Worm (Caenorhabditis elegans) whole organism, L4/young adult: Measurements from ENCODE around the gene vgln-1.

ENCODE experiments used
- W03F9.2 ChIP-seq: fragments of 150-350 bp; optimal IDR thresholded peaks from 2 replicates; lab custom pipeline; 2014; ENCODE audit warnings: missing biosample characterization, missing genetic modification characterization
- dao-5 ChIP-seq: sonication (generic microtip); optimal IDR thresholded peaks from 2 replicates; lab custom pipeline; 2016; ENCODE audit warnings: missing genotype, missing genetic modification characterization, moderate library complexity, missing compliant biosample characterization
- him-1 ChIP-seq: sonication (generic microtip); optimal IDR thresholded peaks from 2 replicates; lab custom pipeline; 2016; ENCODE audit warnings: missing genotype, missing genetic modification reagents, missing genetic modification characterization, missing compliant biosample characterization

vgln-1 gene

DNA sequence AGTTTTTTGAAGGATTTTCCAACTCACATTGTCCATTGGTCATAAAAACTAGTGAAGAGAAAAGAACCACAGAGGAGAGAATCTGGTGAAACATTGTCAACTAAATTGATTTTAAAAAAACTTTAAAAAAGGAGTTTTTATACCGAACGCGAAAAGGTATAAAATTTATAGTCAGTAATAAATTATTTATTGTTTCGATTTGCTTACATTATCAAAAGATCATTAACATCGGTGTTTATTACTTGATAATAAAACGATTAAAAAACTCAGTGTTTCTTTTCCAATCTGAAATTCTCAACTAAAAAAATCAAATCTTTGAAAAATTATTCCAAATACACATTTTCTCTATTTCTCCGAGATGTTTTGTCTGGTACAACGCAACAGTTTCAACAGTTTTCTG, 25.3 kb upstream of the vgln-1 start, which contains the start of gene F26C11.4:
F26C11.4 (minus strand) TSS at position 101 of the 400 bp plus-strand sequence.
- TF ChIP-seq W03F9.2 (tag; lab: Kevin White, UChicago): no peak
- TF ChIP-seq dao-5 (tag; lab: Kevin White, UChicago): no peak
- no peak for TF ChIP-seq him-1 (tag; lab: Kevin White, UChicago)

DNA sequence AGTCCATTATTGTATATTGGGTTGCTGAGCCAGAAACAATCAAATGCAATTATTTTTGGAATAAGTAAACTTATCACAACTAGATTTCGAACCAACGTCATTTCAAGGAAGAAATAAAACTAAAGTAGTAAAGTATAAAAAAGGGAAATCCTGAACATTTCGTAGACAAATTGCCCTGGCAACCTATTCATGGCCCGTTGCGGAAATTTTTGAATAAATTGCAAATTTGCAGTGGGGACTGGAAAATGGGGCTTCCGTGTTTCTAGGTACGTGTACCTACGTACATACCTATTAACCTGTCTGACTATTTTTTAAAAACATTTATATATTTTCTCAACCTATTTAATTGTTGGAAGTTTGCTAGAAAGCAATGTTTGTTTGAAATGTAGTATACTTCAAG, 24.1 kb upstream of the vgln-1 start, which contains the start of gene F26C11.3:
F26C11.3 (minus strand) TSS at position 101 of the 400 bp plus-strand sequence.
- no peak for TF ChIP-seq W03F9.2 (tag; lab: Kevin White, UChicago)
- TF ChIP-seq dao-5 (tag; lab: Kevin White, UChicago): no peak
- no peak for TF ChIP-seq him-1 (tag; lab: Kevin White, UChicago)

DNA sequence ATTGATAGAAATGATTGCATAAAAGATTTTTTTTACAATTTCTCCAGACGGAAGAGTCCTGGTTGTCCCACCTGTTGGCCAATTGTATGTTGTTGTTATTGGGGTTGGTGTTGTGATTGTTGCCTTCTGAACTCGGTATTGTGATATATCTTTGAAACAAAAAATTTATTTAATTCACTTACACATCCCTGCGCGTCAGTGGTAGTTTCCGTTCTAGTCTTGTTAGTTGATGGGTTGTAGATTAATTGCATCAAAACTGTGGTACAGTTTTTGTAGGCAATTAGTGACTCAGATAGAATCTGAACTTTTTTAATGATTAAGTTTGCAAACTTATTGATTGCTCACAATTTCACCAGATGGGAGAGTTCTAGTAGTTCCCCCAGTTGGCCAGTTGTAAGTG, 13.6 kb upstream of the vgln-1 start:
- TF ChIP-seq W03F9.2 (tag; lab: Kevin White, UChicago) (no peak), him-1 (tag; lab: Kevin White, UChicago) (no peak), dao-5 (tag; lab: Kevin White, UChicago) (no peak)

DNA sequence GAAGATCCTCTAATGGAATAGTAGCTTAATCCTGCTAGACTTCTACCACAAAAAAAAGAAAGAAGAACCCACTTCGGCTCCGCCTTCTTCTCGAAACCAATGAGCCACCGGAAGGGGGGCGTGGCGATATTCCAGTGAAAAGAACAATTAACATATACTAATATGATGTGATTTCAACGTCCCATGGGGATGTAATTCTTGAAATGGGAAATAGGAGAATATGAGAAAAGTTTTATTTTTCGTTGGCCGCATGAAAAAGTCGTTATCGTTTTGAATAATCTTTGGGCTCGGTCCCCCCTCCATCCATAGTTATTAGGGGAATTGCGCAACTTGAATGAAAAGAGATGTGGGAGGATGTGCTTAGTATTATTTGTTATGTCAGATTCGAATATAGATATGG, 9.4 kb upstream of the vgln-1 start, which contains the start of gene unc-4:
unc-4 (minus strand) TSS at position 101 of the 400 bp plus-strand sequence.
- TF ChIP-seq W03F9.2 (tag; lab: Kevin White, UChicago) (no peak), dao-5 (tag; lab: Kevin White, UChicago) (no peak), him-1 (tag; lab: Kevin White, UChicago) (no peak)

DNA sequence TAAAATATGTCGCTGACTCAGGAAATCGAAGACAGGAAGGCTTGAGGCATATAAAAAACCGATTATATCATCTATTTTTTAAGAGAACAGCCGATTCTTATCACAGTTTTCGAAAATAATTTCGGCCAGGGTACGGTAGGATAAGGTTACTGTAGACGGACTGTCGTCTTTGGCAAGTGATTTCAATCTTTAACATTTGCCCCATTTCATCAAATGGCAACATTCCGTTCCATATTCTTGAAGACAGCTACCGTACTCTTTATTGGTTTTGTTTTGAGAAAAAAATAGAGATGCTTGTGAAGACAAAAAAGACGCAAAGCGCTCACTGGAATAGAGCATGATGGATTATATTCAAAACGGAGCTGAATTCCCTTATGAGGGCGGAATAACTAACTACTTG, 7.9 kb upstream of the vgln-1 start:
- no peak for TF ChIP-seq dao-5 (tag; lab: Kevin White, UChicago)
- no peak for TF ChIP-seq him-1 (tag; lab: Kevin White, UChicago)
- TF ChIP-seq W03F9.2 (tag; lab: Kevin White, UChicago): no peak

DNA sequence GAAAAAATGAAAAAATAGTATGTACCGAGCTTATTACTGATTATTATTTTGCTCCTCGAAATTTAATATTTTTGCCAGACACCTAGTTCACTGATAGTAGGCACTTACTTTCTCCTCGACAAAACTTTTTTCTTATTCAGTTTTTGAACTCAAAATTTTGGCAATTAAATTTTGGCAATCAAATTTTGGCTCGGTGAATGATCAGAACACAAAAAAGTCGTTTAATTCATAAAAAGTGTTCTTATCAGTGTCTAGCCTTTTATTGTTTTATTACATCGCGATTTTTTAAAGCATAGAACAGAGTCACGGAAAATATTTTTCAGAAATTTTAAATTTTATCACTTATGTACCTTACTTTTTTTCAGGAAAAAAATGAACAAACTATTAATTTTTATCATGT, 4.3 kb upstream of the vgln-1 start:
- no peak for TF ChIP-seq him-1 (tag; lab: Kevin White, UChicago)
- TF ChIP-seq W03F9.2 (tag; lab: Kevin White, UChicago): no peak
- no peak for TF ChIP-seq dao-5 (tag; lab: Kevin White, UChicago)

DNA sequence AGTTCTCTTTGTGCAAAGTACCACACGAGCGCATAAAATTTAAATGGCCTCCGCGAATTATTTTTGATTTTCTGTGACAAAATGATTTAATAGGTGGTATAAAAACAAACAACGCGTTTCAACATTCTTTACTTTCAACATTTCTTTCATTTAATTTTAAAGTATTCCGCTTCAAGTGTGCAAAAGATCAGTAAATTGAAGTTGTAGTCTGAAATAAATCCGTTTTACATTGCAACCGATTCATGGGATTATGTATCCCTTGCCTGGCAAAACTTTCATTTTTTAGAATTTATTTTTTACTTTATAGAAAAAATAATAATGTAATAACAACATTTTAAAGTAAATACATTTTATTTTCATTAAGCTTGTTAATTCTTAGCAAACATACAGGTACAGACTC, 3.6 kb upstream of the vgln-1 start, which contains the start of gene F26C11.1:
F26C11.1 (plus strand) TSS at position 301 of the 400 bp plus-strand sequence.
- no peak for TF ChIP-seq dao-5 (tag; lab: Kevin White, UChicago)
- no peak for TF ChIP-seq him-1 (tag; lab: Kevin White, UChicago)
- no peak for TF ChIP-seq W03F9.2 (tag; lab: Kevin White, UChicago)

DNA sequence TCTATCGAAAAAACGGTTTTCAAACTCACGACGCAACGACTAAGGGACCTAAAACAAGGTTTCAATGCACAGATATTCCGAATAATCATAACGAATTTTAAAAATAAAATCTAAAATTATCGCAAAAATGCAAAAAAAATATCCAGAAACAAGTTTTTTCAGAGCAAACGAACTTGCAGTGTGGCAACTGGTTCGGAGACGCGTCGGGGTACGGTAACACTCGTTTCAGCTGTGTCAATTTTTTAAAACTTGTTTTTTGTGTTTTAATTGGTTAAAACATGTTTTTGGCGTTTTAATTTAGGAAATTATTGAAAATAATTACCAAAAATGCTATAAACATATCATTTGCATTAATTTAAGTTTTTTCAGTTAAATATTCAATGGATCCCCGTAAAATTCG, 1.5 kb upstream of the vgln-1 start, which contains the start of gene C08H9.16:
C08H9.16 (plus strand) TSS at position 370 of the 400 bp plus-strand sequence.
- TF ChIP-seq dao-5 (tag; lab: Kevin White, UChicago): no peak
- TF ChIP-seq W03F9.2 (tag; lab: Kevin White, UChicago): peak; percentile 74

DNA sequence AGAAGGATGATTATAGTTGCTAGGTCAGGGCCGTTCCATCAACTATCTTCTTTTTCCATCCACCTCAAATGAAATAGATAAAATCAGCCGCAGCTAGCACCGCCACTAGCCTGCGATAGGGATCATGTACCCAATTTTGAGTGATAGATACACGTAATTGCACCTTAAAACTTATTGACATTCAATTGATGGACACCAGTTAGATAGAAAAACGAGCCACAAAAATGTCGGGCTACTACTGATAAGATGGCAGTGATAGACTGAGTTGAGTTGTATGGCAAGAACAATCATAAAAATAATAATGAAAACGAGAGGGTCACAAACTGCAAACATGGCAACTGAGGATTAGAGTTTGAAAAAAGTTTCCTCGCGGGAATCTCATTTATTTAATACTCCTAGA, 942 bp upstream of the vgln-1 start:
- TF ChIP-seq dao-5 (tag; lab: Kevin White, UChicago): no peak
- TF ChIP-seq him-1 (tag; lab: Kevin White, UChicago): no peak
- no peak for TF ChIP-seq W03F9.2 (tag; lab: Kevin White, UChicago)

DNA sequence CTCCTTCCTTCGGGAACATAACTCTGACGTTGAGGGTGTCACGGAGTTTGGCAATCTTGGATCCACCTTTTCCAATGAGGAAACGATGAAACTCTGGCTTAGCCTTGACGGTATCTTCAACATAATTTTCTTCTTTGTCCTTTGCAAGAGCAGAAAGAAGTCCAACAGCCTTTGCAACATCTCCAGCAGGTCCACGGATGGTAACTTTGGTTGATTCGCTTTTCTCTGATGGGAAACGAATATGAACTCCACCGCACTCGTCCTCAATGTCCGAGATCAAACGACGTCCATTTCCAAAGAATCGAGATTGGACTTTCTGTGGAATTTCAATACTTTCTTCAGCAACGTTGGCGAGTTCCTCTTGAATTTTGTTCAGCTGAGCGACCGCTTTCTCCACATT, 2.3 kb downstream of the vgln-1 start:
- TF ChIP-seq dao-5 (tag; lab: Kevin White, UChicago) (no peak), him-1 (tag; lab: Kevin White, UChicago) (no peak)

DNA sequence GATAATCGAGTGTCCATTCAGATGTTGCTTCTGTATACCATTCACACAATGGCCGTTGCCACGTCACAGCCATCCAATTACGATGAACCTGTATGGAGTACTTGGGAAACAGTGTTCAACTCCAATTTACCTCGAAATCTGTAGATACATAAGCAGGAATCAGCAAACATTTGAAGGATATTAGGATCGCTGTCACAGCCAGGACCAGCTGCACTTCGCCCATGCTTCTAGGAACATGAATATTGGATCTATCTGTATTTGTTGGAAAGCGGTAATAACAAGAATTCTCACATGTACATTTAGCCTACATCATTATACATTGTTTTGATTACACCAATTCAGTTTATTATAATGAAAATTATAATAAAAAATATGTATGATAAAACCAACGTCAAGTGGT, 4.7 kb downstream of the vgln-1 start, which contains the start of gene algn-8:
algn-8 (minus strand) TSS at position 227 of the 400 bp plus-strand sequence.
- TF ChIP-seq him-1 (tag; lab: Kevin White, UChicago): no peak
- no peak for TF ChIP-seq dao-5 (tag; lab: Kevin White, UChicago)
- TF ChIP-seq W03F9.2 (tag; lab: Kevin White, UChicago): no peak

DNA sequence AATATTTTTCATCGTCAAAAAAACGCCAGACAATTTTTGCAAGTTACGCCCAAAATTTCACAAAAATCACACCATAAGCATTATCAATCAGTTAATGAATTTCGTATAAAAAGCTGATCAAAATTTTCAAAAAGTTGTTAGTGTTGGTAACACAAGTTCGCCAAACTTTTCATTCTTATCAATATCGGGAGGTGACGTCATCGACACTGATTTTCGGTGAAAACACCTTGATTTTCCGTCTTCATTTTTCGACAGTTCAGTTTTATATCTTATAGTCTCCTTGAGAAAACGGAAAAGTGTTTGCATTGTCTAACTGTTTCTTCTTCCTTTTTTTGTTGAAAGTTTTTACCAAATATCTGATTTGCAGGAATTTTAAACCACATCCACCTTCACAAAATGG, 10.1 kb downstream of the vgln-1 start, which contains the start of gene C08H9.15:
C08H9.15 (plus strand) TSS at position 368 of the 400 bp plus-strand sequence.
- TF ChIP-seq W03F9.2 (tag; lab: Kevin White, UChicago) (no peak), him-1 (tag; lab: Kevin White, UChicago) (no peak), dao-5 (tag; lab: Kevin White, UChicago) (no peak)

DNA sequence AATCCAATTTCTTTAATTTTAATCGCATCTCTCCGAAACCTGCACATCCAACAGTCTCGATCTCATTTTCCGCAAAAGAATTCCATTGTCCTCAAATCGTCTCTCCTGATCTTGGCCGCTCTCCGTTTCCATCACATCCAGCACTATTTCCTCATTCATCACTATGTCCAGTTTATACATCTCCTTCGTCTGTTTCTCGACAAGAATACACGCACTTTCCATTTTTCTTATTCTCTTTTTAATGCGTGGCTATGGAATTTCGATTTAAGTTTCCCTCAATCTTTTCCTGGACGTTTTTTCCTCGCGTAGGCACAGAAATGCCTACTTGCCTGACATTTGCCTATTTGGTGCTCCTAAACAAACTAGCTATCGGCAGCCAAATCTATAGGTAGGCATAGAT, 11.1 kb downstream of the vgln-1 start:
- TF ChIP-seq him-1 (tag; lab: Kevin White, UChicago) (no peak), dao-5 (tag; lab: Kevin White, UChicago) (no peak), W03F9.2 (tag; lab: Kevin White, UChicago) (no peak)
